Fruit fly (Drosophila melanogaster): ENCODE data around the gene Lcp65Ag2.

- TF ChIP-seq h (optimal IDR thresholded peaks at IDR 0.05) (no peak), psq (optimal IDR thresholded peaks at IDR 0.05) (no peak), insv (optimal IDR thresholded peaks at IDR 0.05) (no peak), ttk (optimal IDR thresholded peaks at IDR 0.05) (no peak), Sin3A (optimal IDR thresholded peaks at IDR 0.05) (no peak)
Observed at dm6 chr3L:6142313-6142712, 8.9 kb upstream of the Lcp65Ag2 start, which contains the start of gene Cpr65Aw.

All from Kc167 (cell line).